Fruit fly (Drosophila melanogaster) whole organism, embryonic: ENCODE measurements around the gene OtopLb.

Experiments
- Atf6 ChIP-seq: fragments of 200-800 bp; sonication (Bioruptor generic); IDR thresholded peaks from 2 replicates; pipeline ENCODE4 v1.3.6; 2022; ENCODE audit warnings: missing biosample characterization, missing genetic modification characterization
- Bdp1 ChIP-seq: fragments of 200-800 bp; sonication (Bioruptor generic); optimal IDR thresholded peaks from 3 replicates; lab custom pipeline; 2016; ENCODE audit warnings: missing biosample characterization, missing genetic modification characterization
- BtbVII ChIP-seq: fragments of 200-800 bp; sonication (Bioruptor generic); optimal IDR thresholded peaks from 3 replicates; lab custom pipeline; 2017; ENCODE audit warnings: missing biosample characterization, mild to moderate bottlenecking, missing genetic modification characterization
- CG10565 ChIP-seq: fragments of 200-800 bp; sonication (Bioruptor generic); optimal IDR thresholded peaks from 3 replicates; lab custom pipeline; 2016; ENCODE audit warnings: missing biosample characterization, mild to moderate bottlenecking, missing genetic modification characterization
- CG11085 ChIP-seq: fragments of 200-800 bp; sonication (Bioruptor generic); IDR thresholded peaks from 2 replicates; pipeline ENCODE4 v1.3.6; 2022; ENCODE audit warnings: missing biosample characterization, missing genetic modification characterization
- CG12071 ChIP-seq: fragments of 200-800 bp; sonication (Bioruptor generic); optimal IDR thresholded peaks from 3 replicates; lab custom pipeline; 2018; ENCODE audit warnings: missing biosample characterization, mild to moderate bottlenecking, missing genetic modification characterization
- CG12219 ChIP-seq: fragments of 200-800 bp; sonication (Bioruptor generic); optimal IDR thresholded peaks from 3 replicates; lab custom pipeline; 2018; ENCODE audit warnings: missing biosample characterization, mild to moderate bottlenecking, missing genetic modification characterization
- CG17186 ChIP-seq: fragments of 200-800 bp; sonication (Bioruptor generic); optimal IDR thresholded peaks from 3 replicates; lab custom pipeline; 2017; ENCODE audit warnings: missing biosample characterization, missing genetic modification reagents, missing genetic modification characterization
- CG18619 ChIP-seq: fragments of 200-800 bp; sonication (Bioruptor generic); optimal IDR thresholded peaks from 3 replicates; lab custom pipeline; 2017; ENCODE audit warnings: missing biosample characterization, mild to moderate bottlenecking, missing genetic modification characterization
- CG30020 ChIP-seq: fragments of 200-800 bp; optimal IDR thresholded peaks from 2 replicates; lab custom pipeline; 2019; ENCODE audit warnings: missing biosample characterization, mild to moderate bottlenecking, missing genetic modification characterization, moderate library complexity
- CG3838 ChIP-seq: fragments of 200-800 bp; sonication (Bioruptor generic); optimal IDR thresholded peaks from 3 replicates; lab custom pipeline; 2016; ENCODE audit warnings: missing biosample characterization, missing genetic modification characterization
- CG5245 ChIP-seq: fragments of 200-800 bp; sonication (Bioruptor generic); optimal IDR thresholded peaks from 3 replicates; lab custom pipeline; 2016; ENCODE audit warnings: missing biosample characterization, missing genetic modification characterization
- CG7839 ChIP-seq: fragments of 200-800 bp; sonication (Bioruptor generic); optimal IDR thresholded peaks from 3 replicates; lab custom pipeline; 2018; ENCODE audit warnings: missing biosample characterization, mild to moderate bottlenecking, missing genetic modification characterization, moderate library complexity
- CG9727 ChIP-seq: fragments of 200-800 bp; sonication (Bioruptor generic); optimal IDR thresholded peaks from 3 replicates; lab custom pipeline; 2017; ENCODE audit warnings: missing biosample characterization, mild to moderate bottlenecking, missing genetic modification characterization
- Dip2 ChIP-seq: fragments of 200-800 bp; sonication (Bioruptor generic); IDR thresholded peaks from 2 replicates; pipeline ENCODE4 v1.3.6; 2022; ENCODE audit warnings: missing biosample characterization, missing genetic modification characterization
- Dp ChIP-seq: fragments of 200-800 bp; sonication (Bioruptor generic); optimal IDR thresholded peaks from 2 replicates; lab custom pipeline; 2018; ENCODE audit warnings: missing biosample characterization, mild to moderate bottlenecking, missing genetic modification characterization, moderate library complexity
- Drgx ChIP-seq: fragments of 200-800 bp; sonication (Bioruptor generic); IDR thresholded peaks from 2 replicates; pipeline ENCODE4 v1.3.6; 2022; ENCODE audit warnings: missing biosample characterization, missing genetic modification characterization
- Hr3 ChIP-seq: fragments of 200-800 bp; sonication (Bioruptor generic); optimal IDR thresholded peaks from 3 replicates; lab custom pipeline; 2016; ENCODE audit warnings: missing biosample characterization, missing genetic modification characterization
- Hsf ChIP-seq: fragments of 200-800 bp; sonication (Bioruptor generic); optimal IDR thresholded peaks from 3 replicates; lab custom pipeline; 2016; ENCODE audit warnings: missing biosample characterization, missing genetic modification characterization
- Max ChIP-seq: fragments of 200-800 bp; sonication (Bioruptor generic); optimal IDR thresholded peaks from 2 replicates; lab custom pipeline; 2016; ENCODE audit warnings: missing biosample characterization, mild to moderate bottlenecking, missing genetic modification characterization
- Med ChIP-seq: fragments of 200-800 bp; sonication (Bioruptor generic); peaks from one replicate; lab custom pipeline; 2016; ENCODE audit warnings: missing biosample characterization, missing genetic modification characterization, mild to moderate bottlenecking, inconsistent platforms, moderate library complexity
- Neu2 ChIP-seq: fragments of 200-800 bp; sonication (Bioruptor generic); optimal IDR thresholded peaks from 3 replicates; lab custom pipeline; 2016; ENCODE audit warnings: missing biosample characterization, missing genetic modification characterization, borderline replicate concordance
- Nf-YC ChIP-seq: fragments of 200-800 bp; optimal IDR thresholded peaks from 3 replicates; lab custom pipeline; 2019; ENCODE audit warnings: missing biosample characterization, mild to moderate bottlenecking, missing genetic modification characterization, moderate library complexity
- NfI ChIP-seq: fragments of 200-800 bp; sonication (Bioruptor generic); optimal IDR thresholded peaks from 3 replicates; lab custom pipeline; 2018; ENCODE audit warnings: missing biosample characterization, mild to moderate bottlenecking, missing genetic modification characterization, moderate library complexity
- Poxn ChIP-seq: fragments of 200-800 bp; sonication (Bioruptor generic); IDR thresholded peaks from 2 replicates; pipeline ENCODE4 v1.3.6; 2022; ENCODE audit warnings: missing biosample characterization, missing genetic modification characterization
- Trl ChIP-seq, 3 experiments: fragments of >200 bp in 2 of 3; fragments of 200-800 bp in 1 of 3; sonication (Bioruptor generic) in 1 of 3; optimal IDR thresholded peaks; 2 replicates in 1 of 3; 3 replicates in 2 of 3; lab custom pipeline; 2016 to 2017; ENCODE audit warnings: missing biosample characterization in 1 of 3, missing genetic modification characterization in 1 of 3
- Usf ChIP-seq: fragments of 200-800 bp; sonication (Bioruptor generic); optimal IDR thresholded peaks from 2 replicates; lab custom pipeline; 2017; ENCODE audit warnings: missing genotype, missing biosample characterization, missing genetic modification characterization
- Vsx1 ChIP-seq: fragments of 200-800 bp; sonication (Bioruptor generic); optimal IDR thresholded peaks from 2 replicates; lab custom pipeline; 2017; ENCODE audit warnings: missing biosample characterization, mild to moderate bottlenecking, missing genetic modification characterization, missing genetic modification reagents
- croc ChIP-seq: fragments of 200-800 bp; sonication (Bioruptor generic); conservative IDR thresholded peaks from 3 replicates; pipeline ENCODE4 v1.3.6; 2022; ENCODE audit warnings: missing biosample characterization, missing genetic modification characterization
- crp ChIP-seq, 2 experiments: fragments of 200-800 bp; sonication (Bioruptor generic); optimal IDR thresholded peaks; 2 replicates in 1 of 2; 3 replicates in 1 of 2; lab custom pipeline; 2017; ENCODE audit warnings: missing biosample characterization in 2 of 2, missing genetic modification characterization in 2 of 2, mild to moderate bottlenecking in 1 of 2, moderate library complexity in 1 of 2
- gcm ChIP-seq: fragments of 200-800 bp; sonication (Bioruptor generic); optimal IDR thresholded peaks from 2 replicates; lab custom pipeline; 2019; ENCODE audit warnings: missing biosample characterization, mild to moderate bottlenecking, missing genetic modification characterization, moderate library complexity
- gro ChIP-seq: fragments of 200-800 bp; sonication (Bioruptor generic); optimal IDR thresholded peaks from 2 replicates; lab custom pipeline; 2016; ENCODE audit warnings: missing biosample characterization, missing genetic modification characterization
- ind ChIP-seq: fragments of 200-800 bp; sonication (Bioruptor generic); optimal IDR thresholded peaks from 3 replicates; lab custom pipeline; 2016; ENCODE audit warnings: missing biosample characterization, missing genetic modification characterization
- lmd ChIP-seq: fragments of 200-800 bp; sonication (Bioruptor generic); IDR thresholded peaks from 2 replicates; pipeline ENCODE4 v1.3.6; 2022; ENCODE audit warnings: missing biosample characterization, missing genetic modification characterization
- nmo ChIP-seq: fragments of 200-800 bp; sonication (Bioruptor generic); optimal IDR thresholded peaks from 2 replicates; lab custom pipeline; 2018; ENCODE audit warnings: missing biosample characterization, mild to moderate bottlenecking, missing genetic modification characterization, moderate library complexity
- pan ChIP-seq, 4 experiments: fragments of >200 bp in 3 of 4; fragments of 200-800 bp in 1 of 4; sonication (Bioruptor generic) in 1 of 4; optimal IDR thresholded peaks in 3 of 4; IDR thresholded peaks in 1 of 4; 2 replicates each; pipeline versions ENCODE4 v1.3.6 to Lab custom; 2017 to 2022; ENCODE audit warnings: missing biosample characterization in 2 of 4, missing genetic modification characterization in 2 of 4, mixed read lengths in 1 of 4
- pho ChIP-seq: fragments of 200-800 bp; sonication (Bioruptor generic); optimal IDR thresholded peaks from 2 replicates; lab custom pipeline; 2016; ENCODE audit warnings: missing biosample characterization, missing genetic modification characterization
- prd ChIP-seq, 3 experiments: fragments of >200 bp in 2 of 3; fragments of 200-800 bp in 1 of 3; sonication (Bioruptor generic) in 1 of 3; optimal IDR thresholded peaks in 2 of 3; IDR thresholded peaks in 1 of 3; 2 replicates in 2 of 3; 3 replicates in 1 of 3; pipeline versions ENCODE4 v1.3.6 to Lab custom; 2017 to 2022; ENCODE audit warnings: missing biosample characterization in 1 of 3, missing genetic modification characterization in 1 of 3
- ro ChIP-seq: fragments of 200-800 bp; sonication (Bioruptor generic); IDR thresholded peaks from 2 replicates; pipeline ENCODE4 v1.3.6; 2022; ENCODE audit warnings: missing biosample characterization, missing genetic modification characterization
- row ChIP-seq: fragments of 200-800 bp; sonication (Bioruptor generic); IDR thresholded peaks from 3 replicates; pipeline ENCODE4 v1.3.6; 2022; ENCODE audit warnings: missing biosample characterization, missing genetic modification characterization
- scrt ChIP-seq: fragments of 200-800 bp; sonication (Bioruptor generic); optimal IDR thresholded peaks from 2 replicates; lab custom pipeline; 2018; ENCODE audit warnings: missing biosample characterization, mild to moderate bottlenecking, missing genetic modification characterization, moderate library complexity
- so ChIP-seq: fragments of 200-800 bp; sonication (Bioruptor generic); IDR thresholded peaks from 3 replicates; pipeline ENCODE4 v1.3.6; 2022; ENCODE audit warnings: missing biosample characterization, missing genetic modification characterization
- sob ChIP-seq: fragments of 200-800 bp; sonication (Bioruptor generic); IDR thresholded peaks from 2 replicates; pipeline ENCODE4 v1.3.6; 2022; ENCODE audit warnings: missing biosample characterization, missing genetic modification characterization
- tup ChIP-seq: fragments of 200-800 bp; sonication (Bioruptor generic); optimal IDR thresholded peaks from 2 replicates; lab custom pipeline; 2016; ENCODE audit warnings: missing biosample characterization, mild to moderate bottlenecking, missing genetic modification characterization, moderate library complexity
- zfh1 ChIP-seq: fragments of 200-800 bp; sonication (Bioruptor generic); IDR thresholded peaks from 3 replicates; pipeline ENCODE4 v1.3.6; 2022; ENCODE audit warnings: missing biosample characterization, missing genetic modification characterization

Gene OtopLb

dm6 chr2L:3302958-3303842, 22.9 kb upstream of the OtopLb start, which contains the start of gene CG9663 (continued):
- TF ChIP-seq Drgx (peak; percentile 61), Hsf (GFP tag; lab: Kevin White, UChicago) (no peak), Med (peak; percentile 74), Vsx1 (GFP tag; lab: Kevin White, UChicago) (no peak), so (peak; percentile 42; the same call in 1 of the 3 replicates), row (GFP tag; lab: Robert Waterston, UW) (peak; percentile 49; the same call in 2 of the 3 replicates), gcm (GFP tag; lab: Kevin White, UChicago) (peak; percentile 53), CG11085 (GFP tag; lab: Robert Waterston, UW) (no peak), Max (GFP tag; lab: Kevin White, UChicago) (peak; percentile 11), tup (no peak), Poxn (GFP tag; lab: Robert Waterston, UW) (no peak), prd (optimal IDR thresholded peaks at IDR 0.05; lab: Kevin White, UChicago) (no peak), prd (GFP tag; IDR thresholded peaks at IDR 0.05; lab: Robert Waterston, UW) (0 out of 3 replicates have a peak, but pooled peaks have one; percentile 9), NfI (GFP tag; lab: Kevin White, UChicago) (no peak), CG12071 (GFP tag; lab: Kevin White, UChicago) (peak; percentile 39), Neu2 (GFP tag; lab: Kevin White, UChicago) (no peak), CG18619 (no peak), scrt (peak; percentile 37), CG30020 (no peak), zfh1 (GFP tag; lab: Robert Waterston, UW) (no peak), Bdp1 (GFP tag; lab: Kevin White, UChicago) (no peak), ro (GFP tag; lab: Robert Waterston, UW) (no peak), Dp (peak; percentile 95), CG3838 (GFP tag; lab: Kevin White, UChicago) (no peak), CG9727 (GFP tag; lab: Kevin White, UChicago) (peak; percentile 6), CG17186 (GFP tag; lab: Kevin White, UChicago) (peak; percentile 18), BtbVII (GFP tag; lab: Kevin White, UChicago) (peak; percentile 47), Atf6 (peak; percentile 14; the same call in 1 of the 2 replicates), Usf (GFP tag; lab: Kevin White, UChicago) (no peak)

dm6 chr2L:3301755-3302499, 21.6 kb upstream of the OtopLb start:
- TF ChIP-seq pho (GFP tag; lab: Kevin White, UChicago), result peak; percentile 100
- TF ChIP-seq croc (GFP tag; lab: Robert Waterston, UW), result peak; percentile 99
- TF ChIP-seq NfI (GFP tag; lab: Kevin White, UChicago), result peak; percentile 100
- TF ChIP-seq CG12219, result peak; percentile 100
- TF ChIP-seq pan (optimal IDR thresholded peaks at IDR 0.05; lab: Kevin White, UChicago), result no peak
- peak in 1 of 2 experiments; percentile 99 for TF ChIP-seq pan (GFP tag; optimal IDR thresholded peaks at IDR 0.05 in 1 of 2, IDR thresholded peaks at IDR 0.05 in 1 of 2)
- TF ChIP-seq CG7839 (tag; lab: Kevin White, UChicago), result peak; percentile 100
- TF ChIP-seq CG10565 (GFP tag; lab: Kevin White, UChicago), result peak; percentile 98
- peak; percentile 20 to 79 for TF ChIP-seq crp (GFP tag; optimal IDR thresholded peaks at IDR 0.05; lab: Kevin White, UChicago)
- TF ChIP-seq Hr3 (GFP tag; lab: Kevin White, UChicago), result peak; percentile 99
- TF ChIP-seq nmo (GFP tag; lab: Kevin White, UChicago), result peak; percentile 100
- TF ChIP-seq CG5245, result peak; percentile 99
- peak; percentile 100 for TF ChIP-seq lmd (GFP tag; lab: Robert Waterston, UW)
- TF ChIP-seq Trl (optimal IDR thresholded peaks at IDR 0.05; lab: Kevin White, UChicago), result peak; percentile 21 to 70
- peak; percentile 100 for TF ChIP-seq Trl (GFP tag; optimal IDR thresholded peaks at IDR 0.05; lab: Kevin White, UChicago)
- peak; percentile 100 for TF ChIP-seq sob (GFP tag; lab: Robert Waterston, UW)
- TF ChIP-seq Dip2 (GFP tag; lab: Robert Waterston, UW), result peak; percentile 77
- TF ChIP-seq gro (GFP tag; lab: Kevin White, UChicago), result peak; percentile 100
- peak; percentile 99 for TF ChIP-seq CG11085 (GFP tag; lab: Robert Waterston, UW)
- peak; percentile 99 for TF ChIP-seq Usf (GFP tag; lab: Kevin White, UChicago)
- peak; percentile 94 for TF ChIP-seq Nf-YC (tag; lab: Kevin White, UChicago)
- TF ChIP-seq ind (GFP tag; lab: Kevin White, UChicago), result peak; percentile 100
